Worm (Caenorhabditis elegans) whole organism, mixed stage, embryonic: Measurements from ENCODE around the gene msp-50.

Source experiments
- M03D4.4 ChIP-seq: sonication (generic microtip); optimal IDR thresholded peaks from 2 replicates; lab custom pipeline; 2017; ENCODE audit warnings: mild to moderate bottlenecking, missing genetic modification characterization, missing compliant biosample characterization
- bed-3 ChIP-seq: fragments of 200-800 bp; sonication (Bioruptor generic); optimal IDR thresholded peaks from 3 replicates; lab custom pipeline; 2018; ENCODE audit warnings: mild to moderate bottlenecking, missing genetic modification characterization, moderate library complexity, missing compliant biosample characterization
- blmp-1 ChIP-seq: fragments of 150-350 bp; optimal IDR thresholded peaks from 2 replicates; lab custom pipeline; 2014; ENCODE audit warnings: missing biosample characterization, missing genetic modification characterization
- ceh-43 ChIP-seq: fragments of 200-800 bp; sonication (Bioruptor generic); optimal IDR thresholded peaks from 2 replicates; lab custom pipeline; 2018; ENCODE audit warnings: mild to moderate bottlenecking, missing genetic modification characterization, moderate library complexity, missing compliant biosample characterization
- ceh-83 ChIP-seq: fragments of 200-800 bp; sonication (Bioruptor generic); optimal IDR thresholded peaks from 2 replicates; lab custom pipeline; 2018; ENCODE audit warnings: mild to moderate bottlenecking, missing genetic modification characterization, missing compliant biosample characterization
- ces-1 ChIP-seq: fragments of 150-350 bp; optimal IDR thresholded peaks from 2 replicates; lab custom pipeline; 2014; ENCODE audit warnings: missing biosample characterization, missing genetic modification reagents, missing genetic modification characterization
- cnd-1 ChIP-seq: fragments of 200-800 bp; sonication (Bioruptor generic); optimal IDR thresholded peaks from 2 replicates; lab custom pipeline; 2018; ENCODE audit warnings: mild to moderate bottlenecking, missing genetic modification characterization, missing compliant biosample characterization
- drap-1 ChIP-seq: fragments of 200-800 bp; sonication (Bioruptor generic); optimal IDR thresholded peaks from 3 replicates; lab custom pipeline; 2018; ENCODE audit warnings: mild to moderate bottlenecking, missing genetic modification characterization, missing compliant biosample characterization
- elt-1 ChIP-seq: sonication (generic microtip); optimal IDR thresholded peaks from 2 replicates; lab custom pipeline; 2017; ENCODE audit warnings: missing genetic modification characterization, mild to moderate bottlenecking, missing compliant biosample characterization, antibody characterized with exemption, moderate library complexity, borderline replicate concordance; ENCODE audit not compliant: insufficient read depth
- elt-3 ChIP-seq: fragments of 150-350 bp; optimal IDR thresholded peaks from 2 replicates; lab custom pipeline; 2014; ENCODE audit warnings: missing biosample characterization, missing genetic modification characterization
- flh-1 ChIP-seq: fragments of 200-800 bp; sonication (Bioruptor generic); optimal IDR thresholded peaks from 2 replicates; lab custom pipeline; 2018; ENCODE audit warnings: mild to moderate bottlenecking, missing genetic modification characterization, moderate library complexity, missing compliant biosample characterization
- ham-2 ChIP-seq: fragments of 200-800 bp; sonication (Bioruptor generic); optimal IDR thresholded peaks from 2 replicates; lab custom pipeline; 2018; ENCODE audit warnings: mild to moderate bottlenecking, missing genetic modification characterization, missing compliant biosample characterization
- hlh-1 ChIP-seq: fragments of 150-350 bp; optimal IDR thresholded peaks from 2 replicates; lab custom pipeline; 2014; ENCODE audit warnings: missing biosample characterization, missing genetic modification reagents, missing genetic modification characterization
- lin-13 ChIP-seq: fragments of 150-350 bp; optimal IDR thresholded peaks from 2 replicates; lab custom pipeline; 2014; ENCODE audit warnings: missing biosample characterization, missing genetic modification characterization
- lin-32 ChIP-seq: fragments of 200-800 bp; sonication (Bioruptor generic); optimal IDR thresholded peaks from 2 replicates; lab custom pipeline; 2018; ENCODE audit warnings: mild to moderate bottlenecking, missing genetic modification characterization, missing compliant biosample characterization
- lsy-2 ChIP-seq: fragments of 150-350 bp; optimal IDR thresholded peaks from 2 replicates; lab custom pipeline; 2014; ENCODE audit warnings: missing biosample characterization, missing genetic modification characterization
- mab-5 ChIP-seq: fragments of 150-350 bp; optimal IDR thresholded peaks from 2 replicates; lab custom pipeline; 2014; ENCODE audit warnings: missing biosample characterization, missing genetic modification characterization
- mep-1 ChIP-seq: fragments of 150-350 bp; optimal IDR thresholded peaks from 2 replicates; lab custom pipeline; 2017; ENCODE audit warnings: missing biosample characterization, missing genetic modification reagents, missing genetic modification characterization, inconsistent platforms
- mls-2 ChIP-seq: sonication (generic microtip); optimal IDR thresholded peaks from 2 replicates; lab custom pipeline; 2016; ENCODE audit warnings: mild to moderate bottlenecking, missing genetic modification characterization, moderate library complexity, missing compliant biosample characterization
- nhr-12 ChIP-seq: fragments of 150-350 bp; optimal IDR thresholded peaks from 2 replicates; lab custom pipeline; 2014; ENCODE audit warnings: missing biosample characterization, missing genetic modification characterization
- nhr-237 ChIP-seq: fragments of 150-350 bp; optimal IDR thresholded peaks from 2 replicates; lab custom pipeline; 2014; ENCODE audit warnings: missing biosample characterization, missing genetic modification characterization
- nhr-28 ChIP-seq: fragments of 150-350 bp; optimal IDR thresholded peaks from 2 replicates; lab custom pipeline; 2014; ENCODE audit warnings: missing biosample characterization, missing genetic modification characterization
- nhr-76 ChIP-seq: sonication (generic microtip); optimal IDR thresholded peaks from 2 replicates; lab custom pipeline; 2017; ENCODE audit warnings: missing biosample characterization, missing genetic modification characterization
- pha-4 ChIP-seq: fragments of 150-350 bp; optimal IDR thresholded peaks from 2 replicates; lab custom pipeline; 2018; ENCODE audit warnings: missing biosample characterization, missing genetic modification reagents, missing genetic modification characterization
- snpc-4 ChIP-seq: fragments of 150-350 bp; optimal IDR thresholded peaks from 2 replicates; lab custom pipeline; 2014; ENCODE audit warnings: missing biosample characterization, missing genetic modification characterization
- sptf-1 ChIP-seq: sonication (generic microtip); optimal IDR thresholded peaks from 2 replicates; lab custom pipeline; 2017; ENCODE audit warnings: mild to moderate bottlenecking, missing genetic modification characterization, moderate library complexity, missing compliant biosample characterization
- tbx-8 ChIP-seq: fragments of 200-800 bp; sonication (Bioruptor generic); optimal IDR thresholded peaks from 2 replicates; lab custom pipeline; 2018; ENCODE audit warnings: mild to moderate bottlenecking, missing genetic modification characterization, moderate library complexity, missing compliant biosample characterization
- unc-120 ChIP-seq: sonication (generic microtip); optimal IDR thresholded peaks from 2 replicates; lab custom pipeline; 2017; ENCODE audit warnings: missing genetic modification characterization, missing compliant biosample characterization; ENCODE audit not compliant: poor library complexity, severe bottlenecking
- unc-39 ChIP-seq: fragments of 150-350 bp; optimal IDR thresholded peaks from 2 replicates; lab custom pipeline; 2014; ENCODE audit warnings: missing biosample characterization, missing genetic modification characterization
- ztf-11 ChIP-seq: fragments of 150-350 bp; optimal IDR thresholded peaks from 2 replicates; lab custom pipeline; 2014; ENCODE audit warnings: missing biosample characterization, missing genetic modification characterization

The msp-50 gene

DNA sequence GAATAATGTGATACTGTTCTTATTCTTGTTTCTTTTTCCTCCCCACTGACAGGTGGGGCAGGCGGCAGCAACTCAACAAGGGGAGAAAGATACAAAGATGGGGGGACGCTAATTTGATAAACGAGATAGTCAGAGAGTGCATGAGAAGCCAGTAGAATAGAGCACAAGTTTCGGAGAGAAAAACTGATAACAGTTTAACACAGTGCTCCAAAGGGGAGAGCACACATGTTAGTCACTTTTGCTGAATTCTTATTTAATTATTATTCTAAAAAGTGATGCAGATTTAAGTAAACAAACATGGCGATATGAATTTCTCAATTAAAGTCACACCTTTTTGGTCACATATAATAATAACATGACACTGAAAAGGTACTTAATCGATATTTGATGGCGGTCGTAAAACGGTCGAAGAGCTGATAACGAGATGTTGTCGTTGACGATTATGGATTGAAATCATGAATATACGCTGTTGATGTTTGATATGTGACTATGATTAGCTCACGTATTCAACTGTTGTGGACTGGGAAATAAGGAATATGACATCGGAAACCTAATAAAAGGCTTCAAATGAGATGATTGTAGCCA lies 13.6 kb upstream of the msp-50 start:
- TF ChIP-seq elt-1, result no peak
- no peak for TF ChIP-seq snpc-4 (tag; lab: Kevin White, UChicago)
- no peak for TF ChIP-seq mep-1 (tag; lab: Kevin White, UChicago)
- no peak for TF ChIP-seq pha-4 (tag; lab: Kevin White, UChicago)
- TF ChIP-seq, all 35 proteins: peak for 0

DNA sequence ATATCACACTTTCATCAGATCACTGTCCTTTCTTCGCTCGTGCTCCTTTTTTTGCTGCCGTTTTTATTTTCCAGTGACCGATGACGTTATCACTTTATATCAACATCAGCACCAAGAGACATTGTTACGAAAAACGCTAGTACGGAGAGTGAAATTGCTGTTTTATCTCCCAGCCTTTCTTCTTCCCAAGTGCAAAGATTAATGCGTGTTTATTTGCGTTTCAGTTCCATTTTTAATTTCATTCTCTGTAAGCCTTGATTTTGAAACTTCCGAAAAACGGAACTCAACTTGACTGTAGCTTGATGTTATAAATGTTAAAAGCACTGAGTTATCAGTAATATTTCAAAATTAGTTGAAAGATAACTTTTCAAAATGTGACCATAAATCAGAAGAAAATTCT lies 12.7 kb upstream of the msp-50 start:
- TF ChIP-seq lin-13 (tag; lab: Kevin White, UChicago) (no peak), bed-3 (no peak), unc-39 (tag; lab: Kevin White, UChicago) (no peak), snpc-4 (tag; lab: Kevin White, UChicago) (no peak), elt-1 (no peak), mls-2 (no peak), elt-3 (tag; lab: Kevin White, UChicago) (no peak), ceh-43 (no peak), pha-4 (tag; lab: Kevin White, UChicago) (no peak)

DNA sequence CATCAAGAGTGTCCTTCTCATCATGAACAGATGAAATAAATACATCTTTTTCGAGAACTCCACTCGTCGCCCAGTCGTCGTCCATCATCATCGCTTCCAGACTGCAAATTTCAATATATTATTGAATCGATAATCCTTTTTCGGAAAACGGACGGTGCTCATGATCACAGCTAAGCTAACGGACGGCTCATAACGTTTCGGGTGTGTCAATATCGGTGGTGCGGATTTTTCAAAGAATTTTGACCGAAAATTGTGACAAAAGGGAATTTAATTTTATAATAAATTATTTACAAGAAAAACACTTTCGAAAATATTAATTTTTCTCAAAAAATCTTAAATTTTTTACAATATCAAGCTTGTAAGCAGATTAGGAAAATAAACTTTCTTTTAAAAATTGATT lies 12.1 kb upstream of the msp-50 start, which contains the start of gene crh-2:
Gene crh-2, minus strand, starts transcription at position 101 of the 400 bp plus-strand sequence.
- TF ChIP-seq flh-1 (GFP tag; lab: Kevin White, UChicago) (no peak), mab-5 (tag; lab: Kevin White, UChicago) (no peak), M03D4.4 (no peak), ces-1 (GFP tag; lab: Kevin White, UChicago) (no peak), nhr-28 (tag; lab: Kevin White, UChicago) (no peak), sptf-1 (tag; lab: Kevin White, UChicago) (no peak), cnd-1 (tag; lab: Kevin White, UChicago) (no peak), blmp-1 (tag; lab: Kevin White, UChicago) (no peak), ham-2 (GFP tag; lab: Kevin White, UChicago) (no peak), lsy-2 (no peak), drap-1 (no peak), mls-2 (no peak), ceh-43 (no peak), ceh-83 (GFP tag; lab: Kevin White, UChicago) (no peak), pha-4 (tag; lab: Kevin White, UChicago) (no peak), nhr-76 (tag; lab: Kevin White, UChicago) (no peak)

DNA sequence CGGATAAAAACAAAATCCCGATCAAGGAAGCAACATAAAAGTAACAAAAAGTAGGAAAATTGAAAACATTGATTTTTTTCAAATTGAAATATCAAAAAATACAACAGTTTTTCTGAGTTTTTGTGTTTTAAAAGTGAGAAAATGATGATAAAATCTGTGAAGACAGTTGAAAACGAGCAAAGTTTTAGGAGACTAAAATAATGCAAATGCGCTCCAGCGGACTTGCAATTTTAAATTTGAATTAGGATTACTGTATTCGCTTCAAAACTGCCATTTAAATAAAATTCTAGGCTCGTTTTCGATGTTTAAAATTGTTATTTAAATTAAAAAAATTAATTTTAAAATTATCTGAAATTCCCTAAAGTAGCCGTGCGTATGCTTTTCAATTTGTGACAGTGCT lies 11.7 kb upstream of the msp-50 start:
- no peak for TF ChIP-seq elt-1
- TF ChIP-seq blmp-1 (tag; lab: Kevin White, UChicago), result no peak
- no peak for TF ChIP-seq flh-1 (GFP tag; lab: Kevin White, UChicago)
- no peak for TF ChIP-seq nhr-28 (tag; lab: Kevin White, UChicago)
- no peak for TF ChIP-seq tbx-8
- no peak for TF ChIP-seq unc-39 (tag; lab: Kevin White, UChicago)
- no peak for TF ChIP-seq mls-2
- TF ChIP-seq mab-5 (tag; lab: Kevin White, UChicago), result no peak
- no peak for TF ChIP-seq mep-1 (tag; lab: Kevin White, UChicago)
- TF ChIP-seq unc-120 (tag; lab: Kevin White, UChicago), result no peak
- no peak for TF ChIP-seq nhr-237 (tag; lab: Kevin White, UChicago)

DNA sequence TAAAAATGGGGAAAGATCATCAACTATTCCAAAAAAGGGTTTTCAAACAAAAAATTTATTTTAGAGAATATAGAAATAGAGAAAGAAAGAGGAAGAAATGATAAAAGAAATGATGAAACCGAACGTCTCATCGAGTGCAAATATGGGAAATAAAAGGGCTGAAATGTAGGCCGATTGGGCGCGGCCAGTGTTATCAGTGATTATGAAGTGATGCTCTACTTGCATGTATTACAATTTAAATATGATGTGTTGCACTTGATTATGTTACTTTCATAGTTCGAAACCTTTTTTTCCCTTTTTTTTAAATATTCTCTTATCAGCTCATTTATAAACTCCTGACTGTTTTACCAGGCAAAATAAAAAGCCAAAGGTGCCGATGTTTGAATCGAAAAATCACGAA lies 7.8 kb upstream of the msp-50 start:
- no peak for TF ChIP-seq nhr-12
- no peak for TF ChIP-seq ham-2 (GFP tag; lab: Kevin White, UChicago)
- no peak for TF ChIP-seq snpc-4 (tag; lab: Kevin White, UChicago)
- no peak for TF ChIP-seq M03D4.4
- no peak for TF ChIP-seq elt-3 (tag; lab: Kevin White, UChicago)
- TF ChIP-seq sptf-1 (tag; lab: Kevin White, UChicago), result no peak

DNA sequence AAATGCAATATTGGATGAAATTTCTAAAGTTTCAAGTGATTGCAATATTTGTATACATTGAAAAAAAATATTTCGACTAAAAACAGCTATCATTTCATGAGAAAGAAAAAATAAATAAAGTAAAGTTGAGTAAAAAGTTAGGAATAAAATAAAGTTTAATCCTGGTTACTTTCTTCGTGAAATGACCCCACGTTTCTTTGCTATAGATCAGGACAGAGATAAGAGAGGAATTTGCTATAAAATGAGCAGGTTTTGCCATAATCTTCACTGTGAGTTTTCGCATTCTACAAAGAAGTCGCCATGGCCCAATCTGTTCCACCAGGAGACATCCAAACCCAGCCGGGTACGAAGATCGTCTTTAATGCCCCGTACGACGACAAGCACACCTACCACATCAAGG lies 5.5 kb upstream of the msp-50 start, which contains the start of gene msp-49:
Gene msp-49, plus strand, starts transcription at position 301 of the 400 bp plus-strand sequence.
- TF ChIP-seq lin-32 (GFP tag; lab: Kevin White, UChicago) (no peak), drap-1 (no peak), mep-1 (tag; lab: Kevin White, UChicago) (no peak), bed-3 (no peak), mab-5 (tag; lab: Kevin White, UChicago) (no peak), ztf-11 (tag; lab: Kevin White, UChicago) (no peak), ham-2 (GFP tag; lab: Kevin White, UChicago) (no peak), ceh-83 (GFP tag; lab: Kevin White, UChicago) (no peak), flh-1 (GFP tag; lab: Kevin White, UChicago) (no peak), sptf-1 (tag; lab: Kevin White, UChicago) (no peak), M03D4.4 (no peak), hlh-1 (no peak), blmp-1 (tag; lab: Kevin White, UChicago) (no peak), cnd-1 (tag; lab: Kevin White, UChicago) (no peak), ces-1 (GFP tag; lab: Kevin White, UChicago) (no peak)
